Fruit fly (Drosophila melanogaster): ENCODE results near the gene nullo.

nullo gene

dm6 chrX:7049087-7049486, at the start of gene nullo:
TSS of gene nullo (plus strand) at chrX:7049476.
- TF ChIP-seq esn (GFP tag; optimal IDR thresholded peaks at IDR 0.05) (no peak), CG8119 (GFP tag; IDR thresholded peaks at IDR 0.05) (no peak), Ets96B (tag; optimal IDR thresholded peaks at IDR 0.05) (no peak), CG1621 (tag; optimal IDR thresholded peaks at IDR 0.05) (no peak), topi (GFP tag; optimal IDR thresholded peaks at IDR 0.05) (no peak)

dm6 chrX:7000444-7001134, 48.7 kb upstream of the nullo start:
- TF ChIP-seq acj6 (GFP tag; optimal IDR thresholded peaks at IDR 0.05): peak; percentile 46
- peak; percentile 56 for TF ChIP-seq achi (GFP tag; optimal IDR thresholded peaks at IDR 0.05)
- peak; percentile 41; the same call in 1 of the 3 replicates for TF ChIP-seq CG6163 (GFP tag; IDR thresholded peaks at IDR 0.05)
- TF ChIP-seq svp (GFP tag): no peak
- peak; percentile 6 for TF ChIP-seq lz (GFP tag; optimal IDR thresholded peaks at IDR 0.05)
- no peak for TF ChIP-seq CG8119 (GFP tag; IDR thresholded peaks at IDR 0.05)
- TF ChIP-seq Hr39 (GFP tag; optimal IDR thresholded peaks at IDR 0.05): no peak
- peak; percentile 19 for TF ChIP-seq spab (GFP tag; optimal IDR thresholded peaks at IDR 0.05)
- TF ChIP-seq dac (GFP tag; optimal IDR thresholded peaks at IDR 0.05): no peak
- peak; percentile 16 for TF ChIP-seq net (GFP tag; optimal IDR thresholded peaks at IDR 0.05)
- no peak for TF ChIP-seq eg (GFP tag; IDR thresholded peaks at IDR 0.05)
- no peak for TF ChIP-seq Blimp-1 (GFP tag; optimal IDR thresholded peaks at IDR 0.05)
- peak; percentile 40 for TF ChIP-seq Sox102F (GFP tag; optimal IDR thresholded peaks at IDR 0.05)
- no peak for TF ChIP-seq Hr38 (GFP tag; optimal IDR thresholded peaks at IDR 0.05)
- TF ChIP-seq fd59A (GFP tag; optimal IDR thresholded peaks at IDR 0.05): peak; percentile 34
- TF ChIP-seq CG9139 (GFP tag; optimal IDR thresholded peaks at IDR 0.05): no peak
- no peak for TF ChIP-seq CG4318 (GFP tag; optimal IDR thresholded peaks at IDR 0.05)
- peak; percentile 65 for TF ChIP-seq CG32006 (GFP tag; optimal IDR thresholded peaks at IDR 0.05)
- TF ChIP-seq cyc (GFP tag; optimal IDR thresholded peaks at IDR 0.05): peak; percentile 38
- TF ChIP-seq CG10669 (GFP tag; optimal IDR thresholded peaks at IDR 0.05): no peak
- no peak for TF ChIP-seq CG1621 (tag; optimal IDR thresholded peaks at IDR 0.05)
- no peak; the same call in 1 of the 2 replicates for TF ChIP-seq CG15336 (GFP tag; IDR thresholded peaks at IDR 0.05)
- TF ChIP-seq fkh (GFP tag; optimal IDR thresholded peaks at IDR 0.05): no peak
- no peak for TF ChIP-seq CG11294 (GFP tag; IDR thresholded peaks at IDR 0.05)
- TF ChIP-seq CG11902 (GFP tag; optimal IDR thresholded peaks at IDR 0.05): no peak
- peak; percentile 17 for TF ChIP-seq Ets96B (tag; optimal IDR thresholded peaks at IDR 0.05)
- no peak for TF ChIP-seq esn (GFP tag; optimal IDR thresholded peaks at IDR 0.05)
- no peak for TF ChIP-seq Eip93F (GFP tag; optimal IDR thresholded peaks at IDR 0.05)
- no peak for TF ChIP-seq vri (GFP tag; optimal IDR thresholded peaks at IDR 0.05)
- peak; percentile 28 for TF ChIP-seq CG6792 (GFP tag; optimal IDR thresholded peaks at IDR 0.05)
- no peak for TF ChIP-seq CG8319 (GFP tag; optimal IDR thresholded peaks at IDR 0.05)
- peak; percentile 28 for TF ChIP-seq CG6276 (GFP tag; optimal IDR thresholded peaks at IDR 0.05)
- peak; percentile 29 for TF ChIP-seq CG31627 (GFP tag; optimal IDR thresholded peaks at IDR 0.05)
- peak; percentile 28 for TF ChIP-seq dsx (GFP tag; optimal IDR thresholded peaks at IDR 0.05; ENCODE audit: poor library complexity, severe bottlenecking)
- TF ChIP-seq Smox (GFP tag; optimal IDR thresholded peaks at IDR 0.05): peak; percentile 42
- no peak for TF ChIP-seq Met (GFP tag; optimal IDR thresholded peaks at IDR 0.05)
- TF ChIP-seq Eip78C (GFP tag): peak; percentile 81
- no peak for TF ChIP-seq CG34406 (GFP tag; optimal IDR thresholded peaks at IDR 0.05)
- TF ChIP-seq ss (GFP tag; optimal IDR thresholded peaks at IDR 0.05): peak in 1 of 2 experiments; percentile 54
- peak; percentile 49 for TF ChIP-seq Hr4 (GFP tag; optimal IDR thresholded peaks at IDR 0.05)
- TF ChIP-seq CG3032 (tag; optimal IDR thresholded peaks at IDR 0.05): no peak
- TF ChIP-seq Lpt (GFP tag; optimal IDR thresholded peaks at IDR 0.05): no peak
- no peak for TF ChIP-seq CG6854 (GFP tag; optimal IDR thresholded peaks at IDR 0.05)
- peak; percentile 35 for TF ChIP-seq Sox14 (GFP tag; optimal IDR thresholded peaks at IDR 0.05)
- TF ChIP-seq CG8632 (GFP tag; optimal IDR thresholded peaks at IDR 0.05): peak; percentile 34
- no peak for TF ChIP-seq CG11762 (GFP tag; optimal IDR thresholded peaks at IDR 0.05; ENCODE audit: insufficient read depth)
- TF ChIP-seq Sox15 (GFP tag; optimal IDR thresholded peaks at IDR 0.05): no peak
- TF ChIP-seq CG10631 (GFP tag; optimal IDR thresholded peaks at IDR 0.05): peak; percentile 60
